Worm (Caenorhabditis elegans): Measurements from ENCODE around the gene thoc-5.

The thoc-5 gene

ce11 chrIII:5318610-5319009 lies 30.6 kb downstream of the thoc-5 start:
- peak; percentile 0 for TF ChIP-seq crh-2 (tag; optimal IDR thresholded peaks at IDR 0.05)
- no peak for TF ChIP-seq nhr-12 (tag; optimal IDR thresholded peaks at IDR 0.05)

ce11 chrIII:5310940-5311339 lies 38.3 kb downstream of the thoc-5 start, which contains the start of gene pqe-1:
Gene pqe-1, plus strand, starts transcription at chrIII:5311240.
- TF ChIP-seq ama-1 (optimal IDR thresholded peaks at IDR 0.05) (no peak), nhr-129 (tag; optimal IDR thresholded peaks at IDR 0.05) (no peak)

- no peak for TF ChIP-seq skn-1 (tag; optimal IDR thresholded peaks at IDR 0.05)
These were observed 38.8 kb downstream of the thoc-5 start for ce11 chrIII:5310403-5310802.

ce11 chrIII:5308278-5308677 lies 40.9 kb downstream of the thoc-5 start, which contains the start of gene mog-3:
Gene mog-3, plus strand, starts transcription at chrIII:5308596.
- peak; percentile 35 for TF ChIP-seq nhr-129 (tag; optimal IDR thresholded peaks at IDR 0.05)
- TF ChIP-seq C34F6.9 (tag; optimal IDR thresholded peaks at IDR 0.05): peak; percentile 75
- TF ChIP-seq elt-1 (tag; optimal IDR thresholded peaks at IDR 0.05): no peak
- TF ChIP-seq lin-39 (tag; optimal IDR thresholded peaks at IDR 0.05): no peak
- peak; percentile 52 for TF ChIP-seq lin-11 (tag; optimal IDR thresholded peaks at IDR 0.05)
- TF ChIP-seq ceh-82 (tag; optimal IDR thresholded peaks at IDR 0.05): no peak
- TF ChIP-seq gmeb-1 (tag; optimal IDR thresholded peaks at IDR 0.05): peak; percentile 93
- no peak for TF ChIP-seq nhr-12 (tag; optimal IDR thresholded peaks at IDR 0.05)
- TF ChIP-seq nhr-25 (tag; optimal IDR thresholded peaks at IDR 0.05): peak; percentile 45
- TF ChIP-seq unc-62 (GFP tag; optimal IDR thresholded peaks at IDR 0.05): no peak
- TF ChIP-seq snpc-4 (tag; optimal IDR thresholded peaks at IDR 0.05): no peak
- peak; percentile 55 for TF ChIP-seq sma-3 (GFP tag; optimal IDR thresholded peaks at IDR 0.05)
- no peak for TF ChIP-seq nhr-77 (tag; optimal IDR thresholded peaks at IDR 0.05)
- peak; percentile 76 for TF ChIP-seq unc-55 (GFP tag; optimal IDR thresholded peaks at IDR 0.05)
- TF ChIP-seq crh-2 (tag; optimal IDR thresholded peaks at IDR 0.05): peak; percentile 62
- TF ChIP-seq dmd-4 (tag; optimal IDR thresholded peaks at IDR 0.05): no peak
- peak; percentile 36 to 77 for TF ChIP-seq lsy-2 (tag; optimal IDR thresholded peaks at IDR 0.05)
- TF ChIP-seq sma-9 (GFP tag; optimal IDR thresholded peaks at IDR 0.05): peak; percentile 74
- no peak for TF ChIP-seq sma-9 (tag; optimal IDR thresholded peaks at IDR 0.05)
- peak; percentile 66 for TF ChIP-seq F13H6.1 (tag; optimal IDR thresholded peaks at IDR 0.05)
- no peak for TF ChIP-seq egl-27 (tag; optimal IDR thresholded peaks at IDR 0.05)
- TF ChIP-seq ama-1 (optimal IDR thresholded peaks at IDR 0.05): peak; percentile 54
- TF ChIP-seq elt-3 (tag; optimal IDR thresholded peaks at IDR 0.05): no peak
- TF ChIP-seq lin-13 (GFP tag; optimal IDR thresholded peaks at IDR 0.05): peak; percentile 52
- TF ChIP-seq nhr-237 (tag; optimal IDR thresholded peaks at IDR 0.05): no peak
- no peak for TF ChIP-seq ZK546.5 (tag; optimal IDR thresholded peaks at IDR 0.05)
- TF ChIP-seq nhr-21 (tag; optimal IDR thresholded peaks at IDR 0.05): peak; percentile 20
- peak; percentile 9 for TF ChIP-seq fos-1 (tag; optimal IDR thresholded peaks at IDR 0.05)

ce11 chrIII:5305725-5306124 lies 43.5 kb downstream of the thoc-5 start:
- TF ChIP-seq R02D3.7 (tag; optimal IDR thresholded peaks at IDR 0.05) (no peak), lin-39 (tag; optimal IDR thresholded peaks at IDR 0.05) (no peak), nhr-6 (tag; optimal IDR thresholded peaks at IDR 0.05) (no peak), F13H6.1 (tag; optimal IDR thresholded peaks at IDR 0.05) (no peak), blmp-1 (tag; optimal IDR thresholded peaks at IDR 0.05; ENCODE audit: insufficient read depth) (no peak), egl-27 (tag; optimal IDR thresholded peaks at IDR 0.05) (peak; percentile 29), crh-2 (tag; optimal IDR thresholded peaks at IDR 0.05) (peak; percentile 42), fos-1 (tag; optimal IDR thresholded peaks at IDR 0.05) (peak; percentile 49), nhr-129 (tag; optimal IDR thresholded peaks at IDR 0.05) (peak; percentile 69), C34F6.9 (tag; optimal IDR thresholded peaks at IDR 0.05) (peak; percentile 33), unc-55 (GFP tag; optimal IDR thresholded peaks at IDR 0.05) (peak; percentile 38), mdl-1 (tag; optimal IDR thresholded peaks at IDR 0.05) (no peak), ztf-4 (tag; optimal IDR thresholded peaks at IDR 0.05) (peak; percentile 6), ZK546.5 (tag; optimal IDR thresholded peaks at IDR 0.05) (no peak), elt-1 (tag; optimal IDR thresholded peaks at IDR 0.05) (no peak), sem-4 (tag; optimal IDR thresholded peaks at IDR 0.05) (no peak), ztf-1 (GFP tag; conservative IDR thresholded peaks at IDR 0.05) (no peak), peb-1 (tag; optimal IDR thresholded peaks at IDR 0.05) (no peak), ama-1 (optimal IDR thresholded peaks at IDR 0.05) (no peak), nhr-23 (tag; optimal IDR thresholded peaks at IDR 0.05) (no peak), skn-1 (tag; optimal IDR thresholded peaks at IDR 0.05) (no peak), Y55F3AM.14 (GFP tag; optimal IDR thresholded peaks at IDR 0.05) (peak; percentile 63), alr-1 (tag; optimal IDR thresholded peaks at IDR 0.05) (no peak), nhr-25 (tag; optimal IDR thresholded peaks at IDR 0.05) (no peak), elt-3 (tag; optimal IDR thresholded peaks at IDR 0.05) (no peak), lin-11 (tag; optimal IDR thresholded peaks at IDR 0.05) (no peak), unc-62 (GFP tag; optimal IDR thresholded peaks at IDR 0.05) (no peak), sma-3 (GFP tag; optimal IDR thresholded peaks at IDR 0.05) (peak; percentile 40), lin-13 (GFP tag; optimal IDR thresholded peaks at IDR 0.05) (peak; percentile 46), ceh-16 (tag; optimal IDR thresholded peaks at IDR 0.05) (no peak), snpc-4 (tag; optimal IDR thresholded peaks at IDR 0.05) (no peak), ceh-82 (tag; optimal IDR thresholded peaks at IDR 0.05) (no peak), sma-9 (GFP tag; optimal IDR thresholded peaks at IDR 0.05) (peak; percentile 70), sma-9 (tag; optimal IDR thresholded peaks at IDR 0.05) (no peak), nhr-11 (tag; optimal IDR thresholded peaks at IDR 0.05) (no peak), unc-39 (tag; optimal IDR thresholded peaks at IDR 0.05) (no peak), gmeb-1 (tag; optimal IDR thresholded peaks at IDR 0.05) (peak; percentile 52)
